Worm (Caenorhabditis elegans): ENCODE measurements around the gene xol-1.

xol-1 gene

DNA sequence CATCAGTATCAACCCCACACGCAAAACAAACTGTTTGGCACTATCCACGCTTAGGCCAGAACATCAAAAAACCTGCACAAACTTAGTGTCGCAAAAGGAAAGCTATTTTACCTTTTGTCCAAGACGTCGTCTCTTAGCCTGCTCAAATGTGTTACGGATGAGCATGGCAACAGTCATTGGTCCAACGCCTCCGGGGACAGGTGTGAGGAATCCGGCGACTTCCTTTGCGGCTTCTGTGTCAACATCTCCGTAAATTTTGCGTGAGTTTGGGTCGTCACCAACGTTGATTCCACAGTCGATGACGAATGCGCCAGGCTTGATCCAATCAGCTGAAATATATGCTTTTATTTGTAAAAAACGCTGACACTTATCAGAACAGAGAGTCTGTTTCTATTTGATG, 43.6 kb downstream of the xol-1 start:
- no peak for TF ChIP-seq C34F6.9 (tag; optimal IDR thresholded peaks at IDR 0.05)
- TF ChIP-seq unc-62 (GFP tag; optimal IDR thresholded peaks at IDR 0.05): no peak
- TF ChIP-seq mbf-1 (tag; optimal IDR thresholded peaks at IDR 0.05): no peak
- no peak for TF ChIP-seq mdl-1 (tag; optimal IDR thresholded peaks at IDR 0.05)
- TF ChIP-seq ztf-4 (tag; optimal IDR thresholded peaks at IDR 0.05): no peak
- TF ChIP-seq nhr-25 (tag; optimal IDR thresholded peaks at IDR 0.05): no peak
- TF ChIP-seq mab-5 (tag; optimal IDR thresholded peaks at IDR 0.05): no peak
- TF ChIP-seq ztf-1 (GFP tag; conservative IDR thresholded peaks at IDR 0.05): no peak

DNA sequence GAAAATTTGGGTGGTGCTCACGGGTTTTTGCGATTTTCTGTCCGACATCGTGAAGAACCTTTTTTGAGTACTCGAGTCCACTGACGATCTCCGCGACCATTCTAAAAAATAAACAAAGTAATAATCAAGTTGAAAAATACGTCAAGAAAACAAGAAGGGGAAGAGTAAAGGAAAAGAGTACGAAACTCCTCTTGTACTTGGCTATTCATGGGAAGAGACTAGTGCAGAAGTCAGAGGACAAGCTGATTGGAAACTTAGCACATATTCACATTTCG, 45.3 kb downstream of the xol-1 start, which contains the start of gene dao-3:
Gene dao-3, minus strand, starts transcription at position 101 of the 275 bp plus-strand sequence.
- TF ChIP-seq ztf-11 (tag; optimal IDR thresholded peaks at IDR 0.05): no peak
- no peak for TF ChIP-seq ceh-16 (tag; optimal IDR thresholded peaks at IDR 0.05)

DNA sequence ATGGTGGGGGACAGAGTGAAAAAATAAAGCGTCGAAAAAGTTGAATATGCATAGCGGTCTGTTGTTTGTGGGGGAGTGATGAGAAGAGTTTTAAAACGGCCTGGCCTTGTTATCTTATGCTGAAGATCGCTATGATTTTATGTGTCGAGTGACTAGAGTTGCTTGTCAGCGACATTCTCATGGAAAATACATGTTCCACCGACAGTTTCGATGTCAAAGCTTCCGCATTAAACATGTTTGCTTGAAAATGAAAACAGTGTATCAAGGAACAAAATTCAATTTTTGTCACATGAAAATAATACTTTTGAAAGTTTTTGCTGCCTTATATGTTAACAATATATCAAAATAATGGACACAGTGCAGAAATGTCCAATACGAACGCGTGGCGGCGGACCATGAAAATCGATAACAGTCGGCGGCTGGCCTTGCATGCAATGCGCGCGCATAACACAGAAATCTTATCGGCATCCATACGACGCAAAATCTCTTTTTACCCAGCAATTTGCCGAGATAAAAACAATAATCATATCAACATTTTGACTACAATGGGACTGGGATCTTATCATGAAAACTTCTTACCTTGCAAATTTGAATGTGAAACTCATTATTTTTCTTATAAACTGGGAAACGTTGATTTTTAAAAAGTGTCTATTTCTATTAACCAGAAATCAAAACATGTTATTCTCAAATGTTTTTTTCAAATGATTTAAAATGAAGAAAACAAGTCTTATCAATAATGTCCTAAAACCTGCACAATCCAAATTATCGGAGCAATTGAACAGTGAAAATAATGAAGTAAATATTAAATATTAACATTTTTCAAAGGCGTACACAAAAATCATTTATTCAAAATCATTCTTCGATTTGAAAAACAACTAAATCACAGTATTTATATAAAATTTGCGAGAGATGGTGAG, 45.9 kb downstream of the xol-1 start:
- no peak for TF ChIP-seq nhr-25 (tag; optimal IDR thresholded peaks at IDR 0.05)
- peak; percentile 49 for TF ChIP-seq crh-2 (tag; optimal IDR thresholded peaks at IDR 0.05)

DNA sequence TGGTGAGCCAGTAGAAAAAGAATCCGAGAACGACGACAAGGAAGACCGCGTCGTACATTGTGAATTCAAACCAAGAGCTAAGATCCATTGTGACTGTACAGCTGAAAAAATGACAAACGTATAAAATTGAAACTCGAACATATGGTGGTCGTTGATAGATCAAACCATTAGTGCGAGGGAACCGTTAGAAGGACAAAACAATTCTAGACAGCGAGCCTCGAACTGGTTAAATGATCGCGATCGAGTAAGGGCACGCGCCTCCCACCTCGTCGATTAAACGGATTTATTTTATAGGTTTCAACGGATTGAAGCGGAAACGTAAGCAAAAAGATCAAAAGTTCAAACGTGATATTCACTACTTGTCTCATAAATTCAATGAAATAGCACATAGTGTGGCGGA, 47.4 kb downstream of the xol-1 start, which contains the start of gene vem-1:
Gene vem-1, minus strand, starts transcription at position 101 of the 400 bp plus-strand sequence.
- TF ChIP-seq nhr-11 (tag; optimal IDR thresholded peaks at IDR 0.05): no peak
- TF ChIP-seq mdl-1 (tag; optimal IDR thresholded peaks at IDR 0.05): no peak
- no peak for TF ChIP-seq crh-2 (tag; optimal IDR thresholded peaks at IDR 0.05)
- no peak for TF ChIP-seq lin-11 (tag; optimal IDR thresholded peaks at IDR 0.05)
- TF ChIP-seq unc-62 (GFP tag; optimal IDR thresholded peaks at IDR 0.05): no peak
- no peak for TF ChIP-seq nhr-237 (tag; optimal IDR thresholded peaks at IDR 0.05)
- no peak for TF ChIP-seq ztf-11 (tag; optimal IDR thresholded peaks at IDR 0.05)
- no peak for TF ChIP-seq mab-5 (tag; optimal IDR thresholded peaks at IDR 0.05)
- TF ChIP-seq nhr-6 (tag; optimal IDR thresholded peaks at IDR 0.05): no peak
- no peak for TF ChIP-seq snpc-4 (tag; optimal IDR thresholded peaks at IDR 0.05)
- no peak for TF ChIP-seq blmp-1 (tag; optimal IDR thresholded peaks at IDR 0.05; ENCODE audit: insufficient read depth)
- no peak for TF ChIP-seq peb-1 (tag; optimal IDR thresholded peaks at IDR 0.05)
- TF ChIP-seq lsy-2 (tag; optimal IDR thresholded peaks at IDR 0.05): no peak
- TF ChIP-seq alr-1 (tag; optimal IDR thresholded peaks at IDR 0.05): no peak

DNA sequence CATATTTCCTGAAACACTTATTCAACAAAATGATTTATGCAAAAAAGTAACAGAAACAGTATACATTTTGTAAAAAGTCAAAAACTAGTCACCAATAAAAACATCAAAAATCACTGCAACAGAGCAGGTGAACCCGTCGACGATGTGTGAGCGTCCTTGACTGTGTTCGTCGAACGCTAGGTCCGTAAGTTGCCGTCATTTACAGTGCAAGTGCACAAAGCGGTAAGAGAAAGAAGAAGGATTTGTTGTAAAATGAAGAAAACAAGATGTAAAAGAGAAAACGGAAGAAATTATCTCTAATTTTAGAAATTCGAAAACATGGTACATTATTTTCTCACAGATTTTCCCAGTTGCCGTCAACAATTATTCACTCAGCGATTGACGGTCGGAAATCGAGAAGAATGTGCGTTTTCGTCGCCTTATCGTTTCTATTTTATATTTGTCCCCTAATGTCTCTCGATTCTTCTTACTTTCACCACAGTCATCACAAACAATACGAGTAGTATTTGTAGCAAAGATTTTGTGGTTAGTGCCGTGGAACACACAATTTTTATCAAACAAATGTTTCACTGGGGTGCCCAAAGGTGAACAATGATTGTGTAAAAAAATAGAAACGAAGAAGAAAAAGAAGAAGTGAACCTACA, 48.3 kb downstream of the xol-1 start:
- TF ChIP-seq nhr-25 (tag; optimal IDR thresholded peaks at IDR 0.05) (peak; percentile 51), snpc-4 (tag; optimal IDR thresholded peaks at IDR 0.05) (no peak), sem-4 (tag; optimal IDR thresholded peaks at IDR 0.05) (no peak), mbf-1 (tag; optimal IDR thresholded peaks at IDR 0.05) (no peak), sma-9 (GFP tag; optimal IDR thresholded peaks at IDR 0.05) (peak; percentile 28), sma-9 (tag; optimal IDR thresholded peaks at IDR 0.05) (no peak), C34F6.9 (tag; optimal IDR thresholded peaks at IDR 0.05) (no peak), blmp-1 (tag; optimal IDR thresholded peaks at IDR 0.05; ENCODE audit: insufficient read depth) (peak; percentile 37), fos-1 (tag; optimal IDR thresholded peaks at IDR 0.05) (peak; percentile 56), nhr-23 (tag; optimal IDR thresholded peaks at IDR 0.05) (no peak), nhr-77 (tag; optimal IDR thresholded peaks at IDR 0.05) (no peak), sma-3 (GFP tag; optimal IDR thresholded peaks at IDR 0.05) (peak; percentile 37), lin-39 (tag; optimal IDR thresholded peaks at IDR 0.05) (no peak)

DNA sequence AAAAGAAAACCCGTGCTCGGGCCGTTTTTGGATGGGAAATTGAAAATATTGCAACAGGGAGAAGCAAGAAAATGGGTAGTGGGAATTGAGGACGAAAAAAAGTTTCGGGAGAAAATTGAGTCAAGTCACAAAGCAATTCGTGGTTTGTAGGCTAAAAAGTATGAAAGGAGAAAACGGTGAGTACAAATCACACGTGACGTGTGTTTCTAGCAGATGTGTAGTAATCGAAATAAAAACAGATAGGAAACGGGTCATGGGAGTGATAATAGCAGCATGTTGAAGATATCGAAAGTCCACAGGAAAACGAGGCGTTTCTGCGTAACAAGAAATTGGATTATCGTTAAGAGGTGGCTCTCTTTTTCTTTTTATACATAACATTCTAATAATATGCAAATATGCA, 48.8 kb downstream of the xol-1 start:
- no peak for TF ChIP-seq snpc-4 (tag; optimal IDR thresholded peaks at IDR 0.05)
- TF ChIP-seq nhr-23 (tag; optimal IDR thresholded peaks at IDR 0.05): no peak
- TF ChIP-seq nhr-237 (tag; optimal IDR thresholded peaks at IDR 0.05): no peak
- no peak for TF ChIP-seq nhr-25 (tag; optimal IDR thresholded peaks at IDR 0.05)
- TF ChIP-seq ztf-1 (GFP tag; conservative IDR thresholded peaks at IDR 0.05): no peak
- TF ChIP-seq dmd-4 (tag; optimal IDR thresholded peaks at IDR 0.05): no peak
- TF ChIP-seq sma-9 (GFP tag; optimal IDR thresholded peaks at IDR 0.05): peak; percentile 90
- TF ChIP-seq sma-9 (tag; optimal IDR thresholded peaks at IDR 0.05): no peak
- no peak for TF ChIP-seq lin-13 (GFP tag; optimal IDR thresholded peaks at IDR 0.05)
- TF ChIP-seq nhr-10 (tag; optimal IDR thresholded peaks at IDR 0.05): no peak
- TF ChIP-seq ceh-82 (tag; optimal IDR thresholded peaks at IDR 0.05): no peak
- TF ChIP-seq nhr-11 (tag; optimal IDR thresholded peaks at IDR 0.05): no peak
- peak; percentile 28 for TF ChIP-seq crh-2 (tag; optimal IDR thresholded peaks at IDR 0.05)
- TF ChIP-seq ztf-4 (tag; optimal IDR thresholded peaks at IDR 0.05): no peak
- no peak for TF ChIP-seq fos-1 (tag; optimal IDR thresholded peaks at IDR 0.05)
- TF ChIP-seq mdl-1 (tag; optimal IDR thresholded peaks at IDR 0.05): peak in 1 of 2 experiments; percentile 40
- TF ChIP-seq peb-1 (tag; optimal IDR thresholded peaks at IDR 0.05): no peak
- TF ChIP-seq zag-1 (tag; optimal IDR thresholded peaks at IDR 0.05): no peak
- no peak for TF ChIP-seq nhr-77 (tag; optimal IDR thresholded peaks at IDR 0.05)
- no peak for TF ChIP-seq mbf-1 (tag; optimal IDR thresholded peaks at IDR 0.05)
- TF ChIP-seq F13H6.1 (tag; optimal IDR thresholded peaks at IDR 0.05): no peak
- no peak for TF ChIP-seq sem-4 (tag; optimal IDR thresholded peaks at IDR 0.05)
- no peak for TF ChIP-seq ZK546.5 (tag; optimal IDR thresholded peaks at IDR 0.05)
- no peak for TF ChIP-seq nhr-12 (tag; optimal IDR thresholded peaks at IDR 0.05)
- no peak for TF ChIP-seq aly-2 (tag; optimal IDR thresholded peaks at IDR 0.05)
- TF ChIP-seq ceh-16 (tag; optimal IDR thresholded peaks at IDR 0.05): no peak
- no peak for TF ChIP-seq ama-1 (optimal IDR thresholded peaks at IDR 0.05)

All from whole organism, L2 larva.